Fruit fly (Drosophila melanogaster): ENCODE measurements around the gene CG32388.
A peak's percentile ranks its signal among the peaks of the same experiment; 100 is the strongest.

CG32388 gene

dm6 chr3L:6988942-6989569, 4.7 kb upstream of the CG32388 start (continued):
- TF ChIP-seq CG7368 (GFP tag; optimal IDR thresholded peaks at IDR 0.05) (peak; percentile 61), esn (GFP tag; optimal IDR thresholded peaks at IDR 0.05) (peak; percentile 74), dac (GFP tag; optimal IDR thresholded peaks at IDR 0.05) (peak; percentile 61), CG32006 (GFP tag; optimal IDR thresholded peaks at IDR 0.05) (peak; percentile 89), eg (GFP tag; IDR thresholded peaks at IDR 0.05) (peak; percentile 68), Eip75B (GFP tag; optimal IDR thresholded peaks at IDR 0.05) (peak; percentile 82), dsx (GFP tag; optimal IDR thresholded peaks at IDR 0.05; ENCODE audit: poor library complexity, severe bottlenecking) (peak; percentile 61), cyc (GFP tag; optimal IDR thresholded peaks at IDR 0.05) (peak; percentile 72), CG10631 (GFP tag; optimal IDR thresholded peaks at IDR 0.05) (peak; percentile 83)

DNA sequence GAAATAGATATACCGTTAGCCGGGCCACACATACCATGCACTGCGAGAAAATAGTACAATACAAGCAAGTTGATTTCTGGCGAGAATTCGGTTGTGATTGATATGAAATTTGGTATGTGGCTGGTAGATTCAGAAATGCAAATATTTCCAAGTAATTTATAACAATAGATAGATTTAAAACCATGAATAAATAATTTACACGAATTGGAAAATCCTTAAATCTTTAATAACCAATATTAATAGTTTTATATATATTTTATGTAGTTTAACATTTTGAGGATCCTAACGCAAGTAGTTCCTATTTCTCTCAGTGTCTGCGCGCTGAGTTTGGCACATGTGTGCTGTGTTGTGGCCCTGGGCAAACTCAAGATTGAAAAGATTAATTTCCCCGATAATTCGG, 2.6 kb downstream of the CG32388 start:
- TF ChIP-seq Eip78C (GFP tag) (peak; percentile 30), CG6276 (GFP tag; optimal IDR thresholded peaks at IDR 0.05) (no peak), CG15336 (GFP tag; IDR thresholded peaks at IDR 0.05) (peak; percentile 22; the same call in 1 of the 2 replicates), Sox14 (GFP tag; optimal IDR thresholded peaks at IDR 0.05) (no peak), CG32006 (GFP tag; optimal IDR thresholded peaks at IDR 0.05) (peak; percentile 27), CG6854 (GFP tag; optimal IDR thresholded peaks at IDR 0.05) (no peak), svp (GFP tag) (peak; percentile 28), CG34406 (GFP tag; optimal IDR thresholded peaks at IDR 0.05) (no peak), spab (GFP tag; optimal IDR thresholded peaks at IDR 0.05) (no peak), Lpt (GFP tag; optimal IDR thresholded peaks at IDR 0.05) (no peak), achi (GFP tag; optimal IDR thresholded peaks at IDR 0.05) (peak; percentile 23), Blimp-1 (GFP tag; optimal IDR thresholded peaks at IDR 0.05) (no peak), CG11902 (GFP tag; optimal IDR thresholded peaks at IDR 0.05) (no peak), CG11762 (GFP tag; optimal IDR thresholded peaks at IDR 0.05; ENCODE audit: insufficient read depth) (no peak)

dm6 chr3L:6981109-6981741, 3.2 kb downstream of the CG32388 start:
- TF ChIP-seq net (GFP tag; optimal IDR thresholded peaks at IDR 0.05) (no peak), vri (GFP tag; optimal IDR thresholded peaks at IDR 0.05) (no peak), Lpt (GFP tag; optimal IDR thresholded peaks at IDR 0.05) (no peak), Gug (GFP tag; IDR thresholded peaks at IDR 0.05) (no peak), Hr39 (GFP tag; optimal IDR thresholded peaks at IDR 0.05) (no peak), CG16779 (tag; optimal IDR thresholded peaks at IDR 0.05) (no peak), Met (GFP tag; optimal IDR thresholded peaks at IDR 0.05) (no peak)

DNA sequence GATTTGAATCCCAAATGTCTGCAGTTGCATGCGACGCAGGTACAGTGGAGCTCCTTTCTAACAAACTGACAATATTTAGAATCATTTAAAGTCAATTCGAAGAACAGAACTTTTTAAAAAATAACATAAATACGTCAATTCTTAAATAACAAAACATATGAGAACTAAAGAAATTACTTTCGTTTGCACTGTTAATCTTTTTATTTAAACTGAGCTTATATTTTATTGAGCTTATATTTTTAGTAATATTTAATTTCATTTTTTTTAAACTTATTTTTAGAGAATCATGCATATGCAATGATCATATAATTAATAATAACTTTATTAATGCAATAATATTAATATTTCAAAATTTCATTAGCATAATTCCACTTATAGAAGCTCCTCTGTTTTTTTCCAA, 3.8 kb downstream of the CG32388 start:
- TF ChIP-seq pdm3 (GFP tag; optimal IDR thresholded peaks at IDR 0.05) (no peak), Lpt (GFP tag; optimal IDR thresholded peaks at IDR 0.05) (no peak), Gug (GFP tag; IDR thresholded peaks at IDR 0.05) (no peak), CG11294 (GFP tag; IDR thresholded peaks at IDR 0.05) (no peak), CG1621 (tag; optimal IDR thresholded peaks at IDR 0.05) (no peak), CG16779 (tag; optimal IDR thresholded peaks at IDR 0.05) (no peak)

DNA sequence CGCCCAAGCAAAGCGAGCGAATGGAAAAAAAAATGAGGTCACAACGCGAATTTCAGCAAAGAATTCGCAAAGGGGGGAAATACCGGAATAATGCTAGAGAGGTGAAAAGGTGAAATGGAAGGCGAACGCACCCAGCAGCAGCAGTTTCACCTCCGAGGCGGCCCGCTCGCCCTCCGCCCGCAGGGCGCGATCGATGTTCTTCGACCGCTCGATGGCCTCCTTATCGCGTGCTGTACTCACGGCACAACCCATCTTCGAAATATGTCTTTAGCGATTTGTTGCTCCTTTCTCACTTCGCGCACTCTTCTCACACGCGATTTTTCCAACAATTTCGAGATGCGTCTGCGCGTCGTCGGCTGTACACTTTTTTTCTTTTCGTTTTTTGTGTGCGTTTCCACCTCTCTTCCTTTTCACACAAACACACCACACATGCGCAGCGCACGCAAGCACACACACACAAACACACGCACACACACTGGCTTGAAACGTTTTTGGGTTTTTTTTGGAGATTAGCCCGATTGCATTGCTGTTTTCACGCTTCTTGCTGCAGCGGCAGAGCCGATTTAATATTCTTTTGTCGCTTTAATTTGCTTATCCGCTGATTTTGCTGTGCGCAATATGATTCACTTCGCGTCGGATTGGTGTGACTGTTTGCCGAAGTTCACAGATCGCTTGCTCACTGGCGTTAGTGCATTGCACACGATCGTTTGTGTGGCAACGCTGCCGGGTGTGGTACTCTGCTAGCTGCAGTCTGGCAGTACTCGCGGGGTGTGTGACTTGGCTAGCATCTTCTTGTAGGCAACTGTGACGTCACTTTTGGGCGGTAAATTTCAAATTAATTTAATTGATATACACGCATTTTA, 4.8 kb downstream of the CG32388 start, which contains the start of gene Galphai:
Galphai (minus strand) TSS at position 658 of the 863 bp plus-strand sequence.
- TF ChIP-seq Eip75B (GFP tag; optimal IDR thresholded peaks at IDR 0.05) (peak; percentile 37), CG11294 (GFP tag; IDR thresholded peaks at IDR 0.05) (no peak), vri (GFP tag; optimal IDR thresholded peaks at IDR 0.05) (peak; percentile 46), CG34406 (GFP tag; optimal IDR thresholded peaks at IDR 0.05) (no peak), net (GFP tag; optimal IDR thresholded peaks at IDR 0.05) (no peak), CG11902 (GFP tag; optimal IDR thresholded peaks at IDR 0.05) (no peak), svp (GFP tag) (peak; percentile 90), Sox102F (GFP tag; optimal IDR thresholded peaks at IDR 0.05) (no peak), eg (GFP tag; IDR thresholded peaks at IDR 0.05) (no peak), CG8319 (GFP tag; optimal IDR thresholded peaks at IDR 0.05) (no peak), CG6808 (GFP tag; optimal IDR thresholded peaks at IDR 0.05) (no peak), Hr38 (GFP tag; optimal IDR thresholded peaks at IDR 0.05) (no peak), CG15336 (GFP tag; IDR thresholded peaks at IDR 0.05) (no peak), CG6163 (GFP tag; IDR thresholded peaks at IDR 0.05) (no peak), CG7368 (GFP tag; optimal IDR thresholded peaks at IDR 0.05) (no peak), dsx (GFP tag; optimal IDR thresholded peaks at IDR 0.05; ENCODE audit: poor library complexity, severe bottlenecking) (peak; percentile 59), fd59A (GFP tag; optimal IDR thresholded peaks at IDR 0.05) (no peak), CG4318 (GFP tag; optimal IDR thresholded peaks at IDR 0.05) (no peak), CG3919 (GFP tag; optimal IDR thresholded peaks at IDR 0.05) (peak; percentile 29), pdm3 (GFP tag; optimal IDR thresholded peaks at IDR 0.05) (no peak)

Data from whole organism, prepupa.